Fruit fly (Drosophila melanogaster) whole organism, embryonic: Measurements from ENCODE around the gene CecA1.

Source experiments
- Antp ChIP-seq: fragments of 200-800 bp; sonication (Bioruptor generic); optimal IDR thresholded peaks from 3 replicates; lab custom pipeline; 2016; ENCODE audit warnings: missing biosample characterization, missing genetic modification characterization
- Asciz ChIP-seq: fragments of 200-800 bp; sonication (Bioruptor generic); optimal IDR thresholded peaks from 2 replicates; lab custom pipeline; 2017; ENCODE audit warnings: missing biosample characterization, mild to moderate bottlenecking, missing genetic modification characterization, missing genetic modification reagents
- Atf6 ChIP-seq: fragments of 200-800 bp; sonication (Bioruptor generic); IDR thresholded peaks from 2 replicates; pipeline ENCODE4 v1.3.6; 2022; ENCODE audit warnings: missing biosample characterization, missing genetic modification characterization
- BtbVII ChIP-seq: fragments of 200-800 bp; sonication (Bioruptor generic); optimal IDR thresholded peaks from 3 replicates; lab custom pipeline; 2017; ENCODE audit warnings: missing biosample characterization, mild to moderate bottlenecking, missing genetic modification characterization
- CG10147 ChIP-seq: fragments of 200-800 bp; sonication (Bioruptor generic); optimal IDR thresholded peaks from 2 replicates; lab custom pipeline; 2019; ENCODE audit warnings: missing biosample characterization, mild to moderate bottlenecking, missing genetic modification characterization, moderate library complexity
- CG12071 ChIP-seq: fragments of 200-800 bp; sonication (Bioruptor generic); optimal IDR thresholded peaks from 3 replicates; lab custom pipeline; 2018; ENCODE audit warnings: missing biosample characterization, mild to moderate bottlenecking, missing genetic modification characterization
- CG12391 ChIP-seq: fragments of 200-800 bp; sonication (Bioruptor generic); optimal IDR thresholded peaks from 3 replicates; lab custom pipeline; 2018; ENCODE audit warnings: missing biosample characterization, mild to moderate bottlenecking, missing genetic modification characterization, moderate library complexity
- CG12659 ChIP-seq: fragments of 200-800 bp; sonication (Bioruptor generic); optimal IDR thresholded peaks from 3 replicates; lab custom pipeline; 2017; ENCODE audit warnings: mild to moderate bottlenecking, missing biosample characterization, missing genetic modification reagents, missing genetic modification characterization
- CG15269 ChIP-seq: fragments of 200-800 bp; sonication (Bioruptor generic); optimal IDR thresholded peaks from 2 replicates; lab custom pipeline; 2018; ENCODE audit warnings: missing biosample characterization, mild to moderate bottlenecking, missing genetic modification characterization, moderate library complexity
- CG15601 ChIP-seq: fragments of 200-800 bp; sonication (Bioruptor generic); optimal IDR thresholded peaks from 3 replicates; lab custom pipeline; 2019; ENCODE audit warnings: missing biosample characterization, mild to moderate bottlenecking, missing genetic modification characterization, moderate library complexity
- CG15696 ChIP-seq: fragments of 200-800 bp; sonication (Bioruptor generic); optimal IDR thresholded peaks from 2 replicates; lab custom pipeline; 2019; ENCODE audit warnings: missing biosample characterization, mild to moderate bottlenecking, missing genetic modification characterization, moderate library complexity
- CG1647 ChIP-seq: fragments of 200-800 bp; sonication (Bioruptor generic); optimal IDR thresholded peaks from 3 replicates; lab custom pipeline; 2016; ENCODE audit warnings: missing biosample characterization, missing genetic modification characterization
- CG17361 ChIP-seq: fragments of 200-800 bp; sonication (Bioruptor generic); IDR thresholded peaks from 3 replicates; pipeline ENCODE4 v1.3.6; 2022; ENCODE audit warnings: missing biosample characterization, missing genetic modification characterization
- CG17802 ChIP-seq: fragments of 200-800 bp; sonication (Bioruptor generic); optimal IDR thresholded peaks from 2 replicates; lab custom pipeline; 2018; ENCODE audit warnings: missing biosample characterization, mild to moderate bottlenecking, missing genetic modification characterization, moderate library complexity
- CG18619 ChIP-seq: fragments of 200-800 bp; sonication (Bioruptor generic); optimal IDR thresholded peaks from 3 replicates; lab custom pipeline; 2017; ENCODE audit warnings: missing biosample characterization, mild to moderate bottlenecking, missing genetic modification characterization
- CG3838 ChIP-seq: fragments of 200-800 bp; sonication (Bioruptor generic); optimal IDR thresholded peaks from 3 replicates; lab custom pipeline; 2016; ENCODE audit warnings: missing biosample characterization, missing genetic modification characterization
- CG6175 ChIP-seq: fragments of 200-800 bp; sonication (Bioruptor generic); IDR thresholded peaks from 3 replicates; pipeline ENCODE4 v1.3.6; 2022; ENCODE audit warnings: missing biosample characterization, missing genetic modification characterization
- CG6689 ChIP-seq: fragments of 200-800 bp; sonication (Bioruptor generic); IDR thresholded peaks from 2 replicates; pipeline ENCODE4 v1.3.6; 2022; ENCODE audit warnings: missing biosample characterization, missing genetic modification characterization
- CG8388 ChIP-seq: fragments of 200-800 bp; sonication (Bioruptor generic); optimal IDR thresholded peaks from 2 replicates; lab custom pipeline; 2019; ENCODE audit warnings: missing biosample characterization, mild to moderate bottlenecking, missing genetic modification characterization, moderate library complexity
- D19B ChIP-seq: fragments of 200-800 bp; sonication (Bioruptor generic); optimal IDR thresholded peaks from 2 replicates; lab custom pipeline; 2017; ENCODE audit warnings: missing biosample characterization, mild to moderate bottlenecking, missing genetic modification characterization
- Dek ChIP-seq: fragments of 200-800 bp; sonication (Bioruptor generic); optimal IDR thresholded peaks from 3 replicates; lab custom pipeline; 2019; ENCODE audit warnings: missing biosample characterization, mild to moderate bottlenecking, missing genetic modification characterization, moderate library complexity
- Dip3 ChIP-seq: fragments of 200-800 bp; sonication (Bioruptor generic); optimal IDR thresholded peaks from 3 replicates; lab custom pipeline; 2016; ENCODE audit warnings: missing biosample characterization, missing genetic modification characterization
- Fer1 ChIP-seq: fragments of 200-800 bp; sonication (Bioruptor generic); optimal IDR thresholded peaks from 2 replicates; lab custom pipeline; 2017; ENCODE audit warnings: missing biosample characterization, mild to moderate bottlenecking, missing genetic modification characterization
- HLH54F ChIP-seq: fragments of 200-800 bp; sonication (Bioruptor generic); optimal IDR thresholded peaks from 3 replicates; lab custom pipeline; 2016; ENCODE audit warnings: missing biosample characterization, missing genetic modification characterization
- Hey ChIP-seq: fragments of 200-800 bp; sonication (Bioruptor generic); optimal IDR thresholded peaks from 3 replicates; lab custom pipeline; 2018; ENCODE audit warnings: missing biosample characterization, mild to moderate bottlenecking, missing genetic modification characterization
- MTF-1 ChIP-seq: fragments of 200-800 bp; sonication (Bioruptor generic); optimal IDR thresholded peaks from 2 replicates; lab custom pipeline; 2018; ENCODE audit warnings: missing biosample characterization, mild to moderate bottlenecking, missing genetic modification characterization, borderline replicate concordance
- Med ChIP-seq: fragments of 200-800 bp; sonication (Bioruptor generic); peaks from one replicate; lab custom pipeline; 2016; ENCODE audit warnings: missing biosample characterization, missing genetic modification characterization, mild to moderate bottlenecking, inconsistent platforms, moderate library complexity
- Sin3A ChIP-seq: fragments of >200 bp; optimal IDR thresholded peaks from 2 replicates; lab custom pipeline; 2018
- Ssrp ChIP-seq: fragments of 200-800 bp; sonication (Bioruptor generic); optimal IDR thresholded peaks from 2 replicates; lab custom pipeline; 2018; ENCODE audit warnings: missing biosample characterization, mild to moderate bottlenecking, missing genetic modification characterization, moderate library complexity
- ara ChIP-seq: fragments of 200-800 bp; sonication (Bioruptor generic); IDR thresholded peaks from 2 replicates; pipeline ENCODE4 v1.3.6; 2022; ENCODE audit warnings: missing biosample characterization, missing genetic modification characterization
- bcd ChIP-seq: fragments of 200-800 bp; sonication (Bioruptor generic); optimal IDR thresholded peaks from 2 replicates; lab custom pipeline; 2017; ENCODE audit warnings: missing biosample characterization, mild to moderate bottlenecking, missing genetic modification characterization
- bowl ChIP-seq: fragments of 200-800 bp; sonication (Bioruptor generic); IDR thresholded peaks from 2 replicates; pipeline ENCODE4 v1.3.6; 2022; ENCODE audit warnings: missing biosample characterization, missing genetic modification characterization
- fd64A ChIP-seq: fragments of 200-800 bp; sonication (Bioruptor generic); optimal IDR thresholded peaks from 3 replicates; lab custom pipeline; 2018; ENCODE audit warnings: missing biosample characterization, mild to moderate bottlenecking, missing genetic modification characterization
- insv ChIP-seq, 2 experiments: fragments of 200-800 bp; sonication (Bioruptor generic); optimal IDR thresholded peaks; 3 replicates each; lab custom pipeline; 2016 to 2018; ENCODE audit warnings: missing biosample characterization in 2 of 2, missing genetic modification characterization in 2 of 2
- kay ChIP-seq: fragments of 200-800 bp; sonication (Bioruptor generic); optimal IDR thresholded peaks from 2 replicates; lab custom pipeline; 2016; ENCODE audit warnings: missing biosample characterization, missing genetic modification characterization
- nau ChIP-seq: fragments of 200-800 bp; sonication (Bioruptor generic); optimal IDR thresholded peaks from 3 replicates; lab custom pipeline; 2017; ENCODE audit warnings: missing biosample characterization, mild to moderate bottlenecking, missing genetic modification characterization, missing genetic modification reagents
- nmo ChIP-seq: fragments of 200-800 bp; sonication (Bioruptor generic); optimal IDR thresholded peaks from 2 replicates; lab custom pipeline; 2018; ENCODE audit warnings: missing biosample characterization, mild to moderate bottlenecking, missing genetic modification characterization, moderate library complexity
- row ChIP-seq: fragments of 200-800 bp; sonication (Bioruptor generic); IDR thresholded peaks from 3 replicates; pipeline ENCODE4 v1.3.6; 2022; ENCODE audit warnings: missing biosample characterization, missing genetic modification characterization
- scrt ChIP-seq: fragments of 200-800 bp; sonication (Bioruptor generic); optimal IDR thresholded peaks from 2 replicates; lab custom pipeline; 2018; ENCODE audit warnings: missing biosample characterization, mild to moderate bottlenecking, missing genetic modification characterization, moderate library complexity
- toy ChIP-seq: fragments of 200-800 bp; sonication (Bioruptor generic); IDR thresholded peaks from 2 replicates; pipeline ENCODE4 v1.3.6; 2022; ENCODE audit warnings: missing biosample characterization, missing genetic modification characterization
- twi ChIP-seq: fragments of 200-800 bp; optimal IDR thresholded peaks from 2 replicates; lab custom pipeline; 2019; ENCODE audit warnings: missing biosample characterization, mild to moderate bottlenecking, missing genetic modification characterization, moderate library complexity
- vnd ChIP-seq: fragments of 200-800 bp; sonication (Bioruptor generic); IDR thresholded peaks from 3 replicates; pipeline ENCODE4 v1.3.6; 2022; ENCODE audit warnings: missing biosample characterization, missing genetic modification characterization; ENCODE audit not compliant: partially characterized antibody
- wdn ChIP-seq: fragments of 200-800 bp; sonication (Bioruptor generic); IDR thresholded peaks from 2 replicates; pipeline ENCODE4 v1.3.6; 2022; ENCODE audit warnings: missing biosample characterization, missing genetic modification characterization
- wek ChIP-seq: fragments of 200-800 bp; sonication (Bioruptor generic); optimal IDR thresholded peaks from 3 replicates; lab custom pipeline; 2018; ENCODE audit warnings: missing biosample characterization, mild to moderate bottlenecking, missing genetic modification characterization, moderate library complexity
- zen2 ChIP-seq: fragments of 200-800 bp; sonication (Bioruptor generic); IDR thresholded peaks from 3 replicates; pipeline ENCODE4 v1.3.6; 2022; ENCODE audit warnings: missing biosample characterization, missing genetic modification characterization; ENCODE audit not compliant: partially characterized antibody

Gene CecA1

DNA sequence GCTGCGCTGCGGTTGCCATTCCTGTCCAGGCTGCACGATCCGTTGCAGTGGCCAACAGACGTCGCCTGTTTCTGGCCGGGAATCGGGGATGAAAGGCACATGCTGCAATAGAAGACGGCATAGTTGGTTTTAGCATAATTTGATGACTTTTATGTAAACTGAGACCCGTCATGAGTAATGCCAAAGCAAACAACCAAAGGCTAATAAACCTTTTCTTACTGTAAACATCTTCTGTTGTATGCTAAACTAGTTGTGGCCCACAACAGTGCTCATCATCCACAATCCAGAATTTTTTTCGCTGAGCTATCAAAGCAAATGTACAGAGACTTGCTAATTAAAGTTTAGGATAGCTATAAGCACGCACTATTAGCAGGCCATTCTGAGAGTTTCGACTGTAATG is 11.9 kb upstream of the CecA1 start (continued):
- TF ChIP-seq CG17802 (no peak), Antp (GFP tag; lab: Kevin White, UChicago) (no peak), wdn (0 out of 2 replicates have a peak, but pooled peaks have one; percentile 17), twi (tag; lab: Kevin White, UChicago) (no peak), toy (GFP tag; lab: Robert Waterston, UW) (no peak), Dek (tag; lab: Kevin White, UChicago) (peak; percentile 0), CG8388 (GFP tag; lab: Kevin White, UChicago) (no peak), HLH54F (GFP tag; lab: Kevin White, UChicago) (no peak), Med (GFP tag; lab: Kevin White, UChicago) (peak; percentile 89), zen2 (GFP tag; lab: Robert Waterston, UW) (no peak), kay (GFP tag; lab: Kevin White, UChicago) (no peak), Asciz (peak; percentile 18), bcd (GFP tag; lab: Kevin White, UChicago) (peak; percentile 1), scrt (GFP tag; lab: Kevin White, UChicago) (peak; percentile 20), bowl (GFP tag; lab: Robert Waterston, UW) (no peak), CG18619 (GFP tag; lab: Kevin White, UChicago) (peak; percentile 47), row (GFP tag; lab: Robert Waterston, UW) (no peak), Dip3 (GFP tag; lab: Kevin White, UChicago) (no peak), Fer1 (peak; percentile 51), CG3838 (GFP tag; lab: Kevin White, UChicago) (no peak), wek (GFP tag; lab: Kevin White, UChicago) (no peak), vnd (no peak), D19B (no peak), CG1647 (GFP tag; lab: Kevin White, UChicago) (peak; percentile 11), CG6175 (no peak), Atf6 (GFP tag; lab: Robert Waterston, UW) (peak; percentile 58), nmo (GFP tag; lab: Kevin White, UChicago) (no peak), Sin3A (lab: Kevin White, UChicago) (no peak), fd64A (GFP tag; lab: Kevin White, UChicago) (no peak), insv (GFP tag; optimal IDR thresholded peaks at IDR 0.05; lab: Kevin White, UChicago) (no peak), CG10147 (GFP tag; lab: Kevin White, UChicago) (peak; percentile 5), CG12071 (GFP tag; lab: Kevin White, UChicago) (peak; percentile 43), CG15601 (tag; lab: Kevin White, UChicago) (peak; percentile 28), Ssrp (no peak), CG17361 (GFP tag; lab: Robert Waterston, UW) (no peak), Hey (peak; percentile 32), CG12659 (GFP tag; lab: Kevin White, UChicago) (peak; percentile 19), CG15696 (tag; lab: Kevin White, UChicago) (no peak), nau (GFP tag; lab: Kevin White, UChicago) (no peak), CG6689 (GFP tag; lab: Robert Waterston, UW) (0 out of 2 replicates have a peak, but pooled peaks have one; percentile 9), CG12391 (tag; lab: Kevin White, UChicago) (no peak), CG15269 (tag; lab: Kevin White, UChicago) (peak; percentile 12), ara (GFP tag; lab: Robert Waterston, UW) (no peak), BtbVII (GFP tag; lab: Kevin White, UChicago) (peak; percentile 20), MTF-1 (GFP tag; lab: Kevin White, UChicago) (peak; percentile 43)
- TF ChIP-seq, all 482 proteins: peak for 75
